Worm (Caenorhabditis elegans): ENCODE results near the gene R04B3.1.

Gene R04B3.1

ce11 chrX:2471303-2471702 is at the start of gene R04B3.1:
Gene R04B3.1 (minus strand): TSS chrX:2471403.
- TF ChIP-seq fkh-10 (GFP tag; optimal IDR thresholded peaks at IDR 0.05) (no peak), nhr-76 (tag; optimal IDR thresholded peaks at IDR 0.05) (no peak), nhr-25 (tag; optimal IDR thresholded peaks at IDR 0.05) (peak; percentile 20), snpc-4 (tag; optimal IDR thresholded peaks at IDR 0.05) (no peak)

ce11 chrX:2520461-2520860 is 49.3 kb upstream of the R04B3.1 start:
- no peak for TF ChIP-seq elt-2 (tag; optimal IDR thresholded peaks at IDR 0.05)
- no peak for TF ChIP-seq nhr-11 (tag; optimal IDR thresholded peaks at IDR 0.05)
- no peak for TF ChIP-seq ceh-9 (tag; optimal IDR thresholded peaks at IDR 0.05)
- TF ChIP-seq mdl-1 (tag; optimal IDR thresholded peaks at IDR 0.05): no peak
- TF ChIP-seq R02D3.7 (tag; optimal IDR thresholded peaks at IDR 0.05): no peak
- TF ChIP-seq daf-12 (tag; optimal IDR thresholded peaks at IDR 0.05): no peak
- TF ChIP-seq hmg-11 (tag; optimal IDR thresholded peaks at IDR 0.05): no peak
- no peak for TF ChIP-seq ztf-4 (tag; optimal IDR thresholded peaks at IDR 0.05)
- no peak for TF ChIP-seq unc-62 (GFP tag; optimal IDR thresholded peaks at IDR 0.05)
- no peak for TF ChIP-seq nhr-25 (tag; optimal IDR thresholded peaks at IDR 0.05)
- no peak for TF ChIP-seq nhr-43 (tag; optimal IDR thresholded peaks at IDR 0.05; ENCODE audit: poor library complexity, severe bottlenecking)
- TF ChIP-seq elt-3 (tag; optimal IDR thresholded peaks at IDR 0.05): no peak
- no peak for TF ChIP-seq ceh-16 (tag; optimal IDR thresholded peaks at IDR 0.05)
- no peak for TF ChIP-seq unc-39 (tag; optimal IDR thresholded peaks at IDR 0.05)

ce11 chrX:2516949-2517696 is 45.9 kb upstream of the R04B3.1 start:
- TF ChIP-seq R02D3.7 (tag; optimal IDR thresholded peaks at IDR 0.05) (no peak), mml-1 (tag; optimal IDR thresholded peaks at IDR 0.05) (no peak), fos-1 (tag; optimal IDR thresholded peaks at IDR 0.05) (no peak), nhr-23 (tag; optimal IDR thresholded peaks at IDR 0.05) (no peak), egl-27 (tag; optimal IDR thresholded peaks at IDR 0.05) (no peak), ztf-4 (tag; optimal IDR thresholded peaks at IDR 0.05) (no peak), tbx-2 (tag; optimal IDR thresholded peaks at IDR 0.05) (no peak), lin-39 (tag; optimal IDR thresholded peaks at IDR 0.05) (no peak), aly-2 (tag; optimal IDR thresholded peaks at IDR 0.05) (no peak), ceh-28 (tag; optimal IDR thresholded peaks at IDR 0.05) (no peak), nhr-76 (tag; optimal IDR thresholded peaks at IDR 0.05) (no peak), nhr-77 (tag; optimal IDR thresholded peaks at IDR 0.05) (no peak), fkh-2 (tag; optimal IDR thresholded peaks at IDR 0.05) (no peak), nhr-237 (tag; optimal IDR thresholded peaks at IDR 0.05) (no peak), nhr-11 (tag; optimal IDR thresholded peaks at IDR 0.05) (no peak), nhr-43 (tag; optimal IDR thresholded peaks at IDR 0.05; ENCODE audit: poor library complexity, severe bottlenecking) (no peak), zag-1 (tag; optimal IDR thresholded peaks at IDR 0.05) (no peak)

- no peak for TF ChIP-seq hmg-11 (tag; optimal IDR thresholded peaks at IDR 0.05)
- no peak for TF ChIP-seq ZK546.5 (tag; optimal IDR thresholded peaks at IDR 0.05)
- TF ChIP-seq nhr-11 (tag; optimal IDR thresholded peaks at IDR 0.05): no peak
Measured at ce11 chrX:2515224-2515623, 44.0 kb upstream of the R04B3.1 start, which contains the start of gene syg-1. Gene syg-1 (minus strand): TSS chrX:2515324.

ce11 chrX:2513667-2514198 is 42.5 kb upstream of the R04B3.1 start:
- no peak for TF ChIP-seq fos-1 (tag; optimal IDR thresholded peaks at IDR 0.05)
- TF ChIP-seq lin-39 (tag; optimal IDR thresholded peaks at IDR 0.05): peak; percentile 21
- no peak for TF ChIP-seq mml-1 (tag; optimal IDR thresholded peaks at IDR 0.05)

- TF ChIP-seq egl-5 (tag; optimal IDR thresholded peaks at IDR 0.05): peak; percentile 50
- no peak for TF ChIP-seq aly-2 (tag; optimal IDR thresholded peaks at IDR 0.05)
Measured at ce11 chrX:2508449-2508848, 37.2 kb upstream of the R04B3.1 start, which contains the start of gene K02E10.7. Gene K02E10.7 (minus strand): TSS chrX:2508549.
